Fruit fly (Drosophila melanogaster): ENCODE data around the gene Eig71Ee.

Gene Eig71Ee

DNA sequence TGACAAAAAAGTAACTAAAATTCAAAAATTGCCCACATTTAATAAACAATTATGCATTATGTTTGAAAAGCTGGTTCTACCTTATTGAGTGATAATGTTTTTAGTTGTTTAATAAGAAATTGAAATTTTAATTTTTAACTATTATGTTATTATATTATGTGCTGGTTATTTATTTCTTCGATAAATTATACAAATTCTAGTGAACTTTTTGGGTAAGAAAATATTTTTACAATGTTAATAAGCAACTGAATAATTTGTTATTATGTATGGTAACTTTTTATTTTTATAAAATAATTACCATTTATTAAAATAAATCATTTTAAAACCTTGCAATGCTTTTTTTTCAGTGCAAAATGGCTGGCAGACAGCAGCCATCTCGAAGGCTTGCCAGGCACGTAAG lies 39.3 kb downstream of the Eig71Ee start (continued):
- no peak for TF ChIP-seq CG10147 (GFP tag; optimal IDR thresholded peaks at IDR 0.05)
- TF ChIP-seq CG18599 (GFP tag; optimal IDR thresholded peaks at IDR 0.05), result no peak
- no peak for TF ChIP-seq D (optimal IDR thresholded peaks at IDR 0.05)
- no peak for TF ChIP-seq D (GFP tag; optimal IDR thresholded peaks at IDR 0.05)
- TF ChIP-seq CG12659 (GFP tag; optimal IDR thresholded peaks at IDR 0.05), result peak; percentile 17
- no peak for TF ChIP-seq gt (GFP tag; IDR thresholded peaks at IDR 0.05)
- TF ChIP-seq crol (GFP tag; IDR thresholded peaks at IDR 0.05), result no peak
- TF ChIP-seq sr (GFP tag; IDR thresholded peaks at IDR 0.05), result no peak
- TF ChIP-seq CrebB (tag; optimal IDR thresholded peaks at IDR 0.05), result no peak
- no peak for TF ChIP-seq CG17328 (GFP tag; IDR thresholded peaks at IDR 0.05)
- TF ChIP-seq Meics (GFP tag; optimal IDR thresholded peaks at IDR 0.05), result peak; percentile 55
- no peak for TF ChIP-seq slou (GFP tag; optimal IDR thresholded peaks at IDR 0.05)
- TF ChIP-seq CG2678 (tag; optimal IDR thresholded peaks at IDR 0.05), result peak; percentile 73
- TF ChIP-seq CG4282 (GFP tag; optimal IDR thresholded peaks at IDR 0.05), result no peak
- TF ChIP-seq CG13296 (GFP tag; optimal IDR thresholded peaks at IDR 0.05), result no peak
- no peak for TF ChIP-seq CG15601 (tag; optimal IDR thresholded peaks at IDR 0.05)
- TF ChIP-seq sim (GFP tag; IDR thresholded peaks at IDR 0.05), result no peak

DNA sequence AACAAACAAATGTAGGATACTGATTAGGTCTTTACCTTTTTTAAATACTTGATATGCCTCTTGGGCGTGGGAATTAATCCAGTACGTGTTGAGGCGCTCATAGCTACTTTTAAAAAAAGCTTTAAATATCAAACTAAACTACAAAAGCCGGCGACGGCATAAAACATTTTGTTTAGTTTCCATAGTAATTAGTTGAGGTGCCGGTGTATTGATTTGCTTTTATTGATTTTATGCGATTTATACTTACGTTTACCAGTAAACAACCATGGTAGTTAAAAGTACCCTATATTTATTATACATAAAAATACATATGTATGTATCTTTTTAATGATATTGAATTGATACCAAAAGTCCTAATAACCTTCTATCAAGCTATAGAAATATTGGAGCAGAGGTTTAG lies 43.1 kb downstream of the Eig71Ee start, which contains the start of gene CG13449:
Gene CG13449, minus strand, starts transcription at position 101 of the 400 bp plus-strand sequence.
- TF ChIP-seq CG18764 (GFP tag; optimal IDR thresholded peaks at IDR 0.05) (no peak), CG32532 (GFP tag; IDR thresholded peaks at IDR 0.05) (no peak), HLHmδ (GFP tag; optimal IDR thresholded peaks at IDR 0.05) (no peak), D19B (GFP tag; optimal IDR thresholded peaks at IDR 0.05) (no peak), CG17385 (GFP tag; optimal IDR thresholded peaks at IDR 0.05) (no peak), CG3163 (GFP tag; optimal IDR thresholded peaks at IDR 0.05) (no peak), nau (GFP tag; optimal IDR thresholded peaks at IDR 0.05) (no peak), Dek (tag; optimal IDR thresholded peaks at IDR 0.05) (no peak), otp (GFP tag; IDR thresholded peaks at IDR 0.05) (no peak), Deaf1 (tag; optimal IDR thresholded peaks at IDR 0.05) (no peak)

DNA sequence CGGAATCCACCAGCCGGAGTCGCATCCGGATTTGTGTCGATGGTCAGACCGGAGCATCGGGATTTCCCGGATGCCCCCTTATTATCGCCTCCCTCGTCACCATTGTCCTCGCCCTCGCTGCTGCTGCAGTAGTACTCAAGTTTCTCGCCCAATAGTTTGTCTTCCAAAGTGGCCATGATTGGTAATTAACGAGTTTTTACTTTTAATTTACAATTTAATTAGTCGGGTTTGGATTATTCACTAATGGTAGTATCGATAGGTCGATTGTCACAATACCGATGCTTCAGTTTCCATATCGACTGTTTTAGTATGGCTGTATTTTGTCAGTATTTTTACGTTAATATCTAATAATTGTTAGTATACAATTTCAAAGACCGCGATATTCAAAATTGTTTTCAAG lies 45.7 kb downstream of the Eig71Ee start, which contains the start of gene CG7650:
Gene CG7650, minus strand, starts transcription at position 278 of the 400 bp plus-strand sequence.
- TF ChIP-seq CG4617 (GFP tag; optimal IDR thresholded peaks at IDR 0.05; ENCODE audit: borderline replicate concordance), result peak; percentile 91
- TF ChIP-seq danr (GFP tag; IDR thresholded peaks at IDR 0.05), result no peak
- TF ChIP-seq PHDP (tag; optimal IDR thresholded peaks at IDR 0.05), result no peak
- TF ChIP-seq tna (GFP tag; IDR thresholded peaks at IDR 0.05; ENCODE audit: partially characterized antibody), result peak; percentile 69
- no peak for TF ChIP-seq odd (GFP tag; optimal IDR thresholded peaks at IDR 0.05)
- TF ChIP-seq sna (GFP tag; IDR thresholded peaks at IDR 0.05; ENCODE audit: partially characterized antibody), result peak; percentile 81
- no peak for TF ChIP-seq CG15479 (GFP tag; optimal IDR thresholded peaks at IDR 0.05)
- no peak for TF ChIP-seq gcm2 (GFP tag; optimal IDR thresholded peaks at IDR 0.05)
- TF ChIP-seq Doc3 (GFP tag; IDR thresholded peaks at IDR 0.05; ENCODE audit: partially characterized antibody), result peak; percentile 90
- TF ChIP-seq CG3838 (GFP tag; optimal IDR thresholded peaks at IDR 0.05), result no peak
- peak; percentile 81 for TF ChIP-seq pzg (GFP tag; optimal IDR thresholded peaks at IDR 0.05)
- TF ChIP-seq gem (tag; optimal IDR thresholded peaks at IDR 0.05), result no peak
- TF ChIP-seq CG14860 (GFP tag; IDR thresholded peaks at IDR 0.05; ENCODE audit: partially characterized antibody), result peak; percentile 83
- TF ChIP-seq CG17829 (tag; optimal IDR thresholded peaks at IDR 0.05), result peak; percentile 34
- TF ChIP-seq Doc2 (GFP tag; IDR thresholded peaks at IDR 0.05), result no peak
- TF ChIP-seq Poxn (GFP tag; IDR thresholded peaks at IDR 0.05), result no peak
- peak; percentile 39 for TF ChIP-seq CG1603 (tag; optimal IDR thresholded peaks at IDR 0.05)
- TF ChIP-seq Stat92E (GFP tag; optimal IDR thresholded peaks at IDR 0.05), result peak in 1 of 3 experiments; percentile 65
- peak; percentile 77 for TF ChIP-seq zen (tag; optimal IDR thresholded peaks at IDR 0.05)
- TF ChIP-seq dpn (GFP tag; optimal IDR thresholded peaks at IDR 0.05), result no peak
- peak; percentile 9 for TF ChIP-seq phol (tag; optimal IDR thresholded peaks at IDR 0.05)
- TF ChIP-seq CG34224 (GFP tag; IDR thresholded peaks at IDR 0.05; ENCODE audit: partially characterized antibody), result peak; percentile 94
